Worm (Caenorhabditis elegans): ENCODE measurements around the gene rbc-1.

ce11 chrX:14566047-14566446 is 45.1 kb upstream of the rbc-1 start:
- TF ChIP-seq pqm-1 (tag; optimal IDR thresholded peaks at IDR 0.05) (no peak), fkh-6 (tag; optimal IDR thresholded peaks at IDR 0.05) (no peak), ama-1 (optimal IDR thresholded peaks at IDR 0.05) (no peak), lin-11 (tag; optimal IDR thresholded peaks at IDR 0.05) (no peak), unc-42 (tag; optimal IDR thresholded peaks at IDR 0.05) (no peak), sdc-2 (tag; optimal IDR thresholded peaks at IDR 0.05) (no peak), ceh-45 (GFP tag; IDR thresholded peaks at IDR 0.05) (no peak), nhr-11 (tag; optimal IDR thresholded peaks at IDR 0.05) (no peak), syd-9 (tag; optimal IDR thresholded peaks at IDR 0.05) (no peak)

All from whole organism, late embryonic.